Fruit fly (Drosophila melanogaster) whole organism, adult: ENCODE measurements around the gene zld.

Experiments used
- CG11617 ChIP-seq: fragments of 200-800 bp; sonication (Bioruptor generic); optimal IDR thresholded peaks from 2 replicates; lab custom pipeline; 2017; ENCODE audit warnings: mild to moderate bottlenecking, missing biosample characterization, missing genetic modification reagents, missing genetic modification characterization
- CG12768 ChIP-seq: fragments of 200-800 bp; sonication (Bioruptor generic); optimal IDR thresholded peaks from 2 replicates; lab custom pipeline; 2017; ENCODE audit warnings: missing biosample characterization, missing genetic modification characterization, mild to moderate bottlenecking, moderate library complexity, missing genetic modification reagents
- CG14711 ChIP-seq: fragments of 200-800 bp; sonication (Bioruptor generic); optimal IDR thresholded peaks from 2 replicates; lab custom pipeline; 2018; ENCODE audit warnings: missing biosample characterization, mild to moderate bottlenecking, missing genetic modification characterization, moderate library complexity
- CG1620 ChIP-seq: fragments of 200-800 bp; sonication (Bioruptor generic); optimal IDR thresholded peaks from 2 replicates; lab custom pipeline; 2016; ENCODE audit warnings: missing biosample characterization, missing genetic modification characterization
- CG33017 ChIP-seq: fragments of 200-800 bp; sonication (Bioruptor generic); optimal IDR thresholded peaks from 2 replicates; lab custom pipeline; 2018; ENCODE audit warnings: missing biosample characterization, mild to moderate bottlenecking, missing genetic modification characterization, moderate library complexity
- CG5204 ChIP-seq: fragments of 200-800 bp; sonication (Bioruptor generic); optimal IDR thresholded peaks from 2 replicates; lab custom pipeline; 2016; ENCODE audit warnings: missing biosample characterization, missing genetic modification characterization
- CG7045 ChIP-seq: fragments of 200-800 bp; sonication (Bioruptor generic); optimal IDR thresholded peaks from 2 replicates; lab custom pipeline; 2017; ENCODE audit warnings: missing biosample characterization, mild to moderate bottlenecking, missing genetic modification characterization
- CG7101 ChIP-seq: fragments of 200-800 bp; sonication (Bioruptor generic); optimal IDR thresholded peaks from 2 replicates; lab custom pipeline; 2018; ENCODE audit warnings: missing biosample characterization, mild to moderate bottlenecking, missing genetic modification characterization, moderate library complexity
- Clk ChIP-seq: fragments of 200-800 bp; sonication (Bioruptor generic); optimal IDR thresholded peaks from 2 replicates; lab custom pipeline; 2017; ENCODE audit warnings: missing biosample characterization, missing genetic modification characterization
- Crg-1 ChIP-seq: fragments of 200-800 bp; sonication (Bioruptor generic); optimal IDR thresholded peaks from 2 replicates; lab custom pipeline; 2016; ENCODE audit warnings: missing biosample characterization, missing genetic modification characterization
- Hr96 ChIP-seq: fragments of 200-800 bp; sonication (Bioruptor generic); optimal IDR thresholded peaks from 2 replicates; lab custom pipeline; 2016; ENCODE audit warnings: missing biosample characterization, missing genetic modification characterization
- Mnt ChIP-seq: fragments of 200-800 bp; sonication (Bioruptor generic); optimal IDR thresholded peaks from 2 replicates; lab custom pipeline; 2016; ENCODE audit warnings: missing biosample characterization, mild to moderate bottlenecking, missing genetic modification characterization
- bab1 ChIP-seq: fragments of 200-800 bp; sonication (Bioruptor generic); optimal IDR thresholded peaks from 3 replicates; lab custom pipeline; 2019; ENCODE audit warnings: missing biosample characterization, mild to moderate bottlenecking, missing genetic modification characterization, moderate library complexity
- cic ChIP-seq: fragments of 200-800 bp; sonication (Bioruptor generic); optimal IDR thresholded peaks from 2 replicates; lab custom pipeline; 2017; ENCODE audit warnings: missing biosample characterization, mild to moderate bottlenecking, missing genetic modification characterization, moderate library complexity
- cnc ChIP-seq, 2 experiments: fragments of >200 bp; optimal IDR thresholded peaks; 2 replicates each; lab custom pipeline; 2017
- kay ChIP-seq: fragments of 200-800 bp; sonication (Bioruptor generic); peaks from one replicate; lab custom pipeline; 2016; ENCODE audit warnings: missing biosample characterization, missing genetic modification characterization, borderline replicate concordance
- ovo ChIP-seq: fragments of 200-800 bp; sonication (Bioruptor generic); optimal IDR thresholded peaks from 2 replicates; lab custom pipeline; 2016; ENCODE audit warnings: missing biosample characterization, missing genetic modification characterization
- pad ChIP-seq: fragments of 200-800 bp; sonication (Bioruptor generic); optimal IDR thresholded peaks from 3 replicates; lab custom pipeline; 2017; ENCODE audit warnings: missing biosample characterization, missing genetic modification characterization, mild to moderate bottlenecking, moderate library complexity, missing genetic modification reagents
- tj ChIP-seq: fragments of 200-800 bp; sonication (Bioruptor generic); optimal IDR thresholded peaks from 3 replicates; lab custom pipeline; 2017; ENCODE audit warnings: missing biosample characterization, mild to moderate bottlenecking, missing genetic modification characterization, moderate library complexity
- toe ChIP-seq: fragments of 200-800 bp; sonication (Bioruptor generic); optimal IDR thresholded peaks from 2 replicates; lab custom pipeline; 2016; ENCODE audit warnings: missing biosample characterization, missing genetic modification characterization

zld gene

DNA sequence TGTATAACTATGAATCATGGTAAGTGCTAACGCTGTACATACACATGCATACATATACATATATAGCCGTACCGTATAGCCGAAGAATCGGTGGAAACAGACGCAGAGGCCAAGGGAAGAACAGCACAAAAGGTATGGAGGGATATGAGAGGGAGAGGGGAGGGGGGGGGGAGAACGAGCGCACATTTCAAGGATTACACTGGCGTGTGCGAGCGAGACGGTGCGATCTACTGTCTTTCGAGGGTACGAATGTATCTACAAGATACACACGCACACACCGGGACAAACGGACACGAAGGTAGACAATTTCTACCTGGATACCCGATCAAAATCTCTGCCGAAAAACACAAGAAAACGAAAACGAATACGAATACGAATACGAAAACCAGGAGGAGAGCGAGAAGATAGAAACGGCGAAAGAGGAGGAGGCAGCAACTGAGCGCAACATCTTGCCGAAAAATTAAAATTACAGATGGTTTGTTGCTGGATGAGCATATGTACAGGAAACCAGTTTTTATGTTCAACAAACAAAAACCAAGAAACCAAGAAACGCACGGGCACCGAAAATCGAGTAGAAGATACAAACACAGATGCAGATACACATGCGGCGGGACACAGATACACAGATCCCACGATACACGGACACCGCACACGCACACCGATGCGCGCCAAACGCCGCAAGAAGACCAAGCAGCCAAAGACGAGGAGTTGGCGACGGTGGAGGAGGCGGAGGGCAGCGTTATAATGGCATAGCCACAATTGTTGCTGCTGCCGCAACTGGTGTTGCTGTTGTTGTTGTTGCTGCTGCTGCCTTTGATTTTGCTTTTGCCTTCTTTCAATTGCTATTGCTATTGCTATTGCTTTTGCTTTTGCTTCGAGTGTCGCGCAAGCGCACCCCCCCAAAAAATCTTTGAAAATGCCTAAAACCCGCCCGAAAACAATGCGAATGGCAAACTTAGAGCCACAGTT is 9.3 kb downstream of the zld start:
- no peak for TF ChIP-seq tj (GFP tag; lab: Kevin White, UChicago)
- no peak for TF ChIP-seq kay (GFP tag; lab: Kevin White, UChicago)
- no peak for TF ChIP-seq CG11617
- TF ChIP-seq Clk: no peak
- no peak for TF ChIP-seq cic (GFP tag; lab: Kevin White, UChicago)
- TF ChIP-seq CG14711 (tag; lab: Kevin White, UChicago): no peak
- no peak for TF ChIP-seq toe (GFP tag; lab: Kevin White, UChicago)
- TF ChIP-seq pad (GFP tag; lab: Kevin White, UChicago): no peak
- no peak for TF ChIP-seq ovo
- TF ChIP-seq CG5204: no peak
- no peak for TF ChIP-seq cnc (optimal IDR thresholded peaks at IDR 0.05; lab: Kevin White, UChicago)
- no peak for TF ChIP-seq Mnt

dm6 chrX:19772002-19772622 is 11.2 kb downstream of the zld start:
- TF ChIP-seq CG7045 (GFP tag; lab: Kevin White, UChicago) (no peak), CG14711 (tag; lab: Kevin White, UChicago) (no peak), toe (GFP tag; lab: Kevin White, UChicago) (no peak), CG1620 (GFP tag; lab: Kevin White, UChicago) (no peak), cic (GFP tag; lab: Kevin White, UChicago) (no peak), Mnt (no peak), cnc (optimal IDR thresholded peaks at IDR 0.05; lab: Kevin White, UChicago) (no peak), CG11617 (no peak), pad (GFP tag; lab: Kevin White, UChicago) (no peak), kay (GFP tag; lab: Kevin White, UChicago) (no peak), Crg-1 (GFP tag; lab: Kevin White, UChicago) (no peak), CG12768 (GFP tag; lab: Kevin White, UChicago) (no peak), CG5204 (no peak), Clk (no peak)

dm6 chrX:19769821-19770519 is 13.4 kb downstream of the zld start:
- TF ChIP-seq Crg-1 (GFP tag; lab: Kevin White, UChicago) (no peak), tj (GFP tag; lab: Kevin White, UChicago) (no peak), cic (GFP tag; lab: Kevin White, UChicago) (no peak), Clk (no peak), pad (GFP tag; lab: Kevin White, UChicago) (no peak), toe (GFP tag; lab: Kevin White, UChicago) (no peak), CG7101 (tag; lab: Kevin White, UChicago) (no peak), cnc (optimal IDR thresholded peaks at IDR 0.05; lab: Kevin White, UChicago) (no peak), Mnt (no peak), CG12768 (GFP tag; lab: Kevin White, UChicago) (no peak), Hr96 (GFP tag; lab: Kevin White, UChicago) (no peak), CG7045 (GFP tag; lab: Kevin White, UChicago) (no peak), bab1 (GFP tag; lab: Kevin White, UChicago) (no peak), ovo (no peak), CG14711 (tag; lab: Kevin White, UChicago) (no peak), kay (GFP tag; lab: Kevin White, UChicago) (no peak)

dm6 chrX:19765490-19766212 is 17.7 kb downstream of the zld start:
- TF ChIP-seq cnc (optimal IDR thresholded peaks at IDR 0.05; lab: Kevin White, UChicago): no peak
- no peak for TF ChIP-seq Hr96 (GFP tag; lab: Kevin White, UChicago)
- no peak for TF ChIP-seq Crg-1 (GFP tag; lab: Kevin White, UChicago)
- TF ChIP-seq CG5204: no peak
- TF ChIP-seq Clk: no peak
- TF ChIP-seq CG14711 (tag; lab: Kevin White, UChicago): no peak
- no peak for TF ChIP-seq CG11617
- TF ChIP-seq pad (GFP tag; lab: Kevin White, UChicago): no peak
- no peak for TF ChIP-seq toe (GFP tag; lab: Kevin White, UChicago)
- no peak for TF ChIP-seq tj (GFP tag; lab: Kevin White, UChicago)
- no peak for TF ChIP-seq CG7045 (GFP tag; lab: Kevin White, UChicago)
- no peak for TF ChIP-seq Mnt
- TF ChIP-seq CG1620 (GFP tag; lab: Kevin White, UChicago): no peak

- TF ChIP-seq toe (GFP tag; lab: Kevin White, UChicago): no peak
- TF ChIP-seq CG33017 (tag; lab: Kevin White, UChicago): no peak
- TF ChIP-seq Hr96 (GFP tag; lab: Kevin White, UChicago): no peak
- TF ChIP-seq CG14711 (tag; lab: Kevin White, UChicago): no peak
- no peak for TF ChIP-seq CG1620 (GFP tag; lab: Kevin White, UChicago)
- no peak for TF ChIP-seq Mnt
- TF ChIP-seq CG11617: no peak
- no peak for TF ChIP-seq CG7101 (tag; lab: Kevin White, UChicago)
- no peak for TF ChIP-seq tj (GFP tag; lab: Kevin White, UChicago)
- no peak for TF ChIP-seq Clk
- TF ChIP-seq bab1 (GFP tag; lab: Kevin White, UChicago): no peak
- no peak for TF ChIP-seq cnc (optimal IDR thresholded peaks at IDR 0.05; lab: Kevin White, UChicago)
- no peak for TF ChIP-seq CG12768 (GFP tag; lab: Kevin White, UChicago)
- TF ChIP-seq CG7045 (GFP tag; lab: Kevin White, UChicago): no peak
- no peak for TF ChIP-seq Crg-1 (GFP tag; lab: Kevin White, UChicago)
Measured at dm6 chrX:19764824-19765489, 18.4 kb downstream of the zld start, which contains the start of gene CG12702. Gene CG12702 (minus strand): TSS chrX:19764874.
